Worm (Caenorhabditis elegans) whole organism, young adult: ENCODE results near the gene dnj-3.

Source experiments
- B0019.2 ChIP-seq: fragments of 200-800 bp; sonication (Bioruptor generic); conservative IDR thresholded peaks from 2 replicates; pipeline ENCODE4 v1.3.6; 2022; ENCODE audit warnings: missing genetic modification reagents, missing genetic modification characterization, missing compliant biosample characterization
- B0261.1 ChIP-seq: sonication (generic microtip); optimal IDR thresholded peaks from 2 replicates; lab custom pipeline; 2016; ENCODE audit warnings: mild to moderate bottlenecking, missing genetic modification characterization, moderate library complexity, missing compliant biosample characterization
- B0336.3 ChIP-seq: fragments of 200-800 bp; sonication (Bioruptor generic); IDR thresholded peaks from 2 replicates; pipeline ENCODE4 v1.3.6; 2022; ENCODE audit warnings: missing genetic modification characterization, missing compliant biosample characterization
- C06A6.2 ChIP-seq: fragments of 200-800 bp; sonication (Bioruptor generic); conservative IDR thresholded peaks from 2 replicates; pipeline ENCODE4 v1.3.6; 2022; ENCODE audit warnings: missing genetic modification characterization, missing compliant biosample characterization
- D2030.7 ChIP-seq: fragments of 200-800 bp; sonication (Bioruptor generic); IDR thresholded peaks from 2 replicates; pipeline ENCODE4 v1.3.6; 2022; ENCODE audit warnings: missing genetic modification reagents, missing genetic modification characterization, missing compliant biosample characterization
- F33H1.4 ChIP-seq: fragments of 200-800 bp; sonication (Bioruptor generic); IDR thresholded peaks from 2 replicates; pipeline ENCODE4 v1.3.6; 2022; ENCODE audit warnings: missing genetic modification reagents, missing genetic modification characterization, missing compliant biosample characterization
- F52B5.7 ChIP-seq: sonication (generic microtip); optimal IDR thresholded peaks from 2 replicates; lab custom pipeline; 2016; ENCODE audit warnings: mild to moderate bottlenecking, missing genetic modification characterization, missing compliant biosample characterization
- F57A8.1 ChIP-seq: fragments of 200-800 bp; sonication (Bioruptor generic); optimal IDR thresholded peaks from 2 replicates; lab custom pipeline; 2018; ENCODE audit warnings: mild to moderate bottlenecking, missing genetic modification characterization, moderate library complexity, missing compliant biosample characterization
- K11D2.4 ChIP-seq: fragments of 200-800 bp; sonication (Bioruptor generic); IDR thresholded peaks from 2 replicates; pipeline ENCODE4 v1.3.6; 2022; ENCODE audit warnings: missing genetic modification reagents, missing genetic modification characterization, missing compliant biosample characterization
- K12H6.12 ChIP-seq: fragments of 200-800 bp; sonication (Bioruptor generic); optimal IDR thresholded peaks from 2 replicates; lab custom pipeline; 2018; ENCODE audit warnings: mild to moderate bottlenecking, missing genetic modification characterization, missing compliant biosample characterization
- T26A5.8 ChIP-seq: sonication (generic microtip); optimal IDR thresholded peaks from 2 replicates; lab custom pipeline; 2016; ENCODE audit warnings: missing genetic modification characterization, missing compliant biosample characterization
- Y53F4B.3 ChIP-seq: fragments of 200-800 bp; sonication (Bioruptor generic); IDR thresholded peaks from 2 replicates; pipeline ENCODE4 v1.3.6; 2022; ENCODE audit warnings: missing genetic modification reagents, missing genetic modification characterization, missing compliant biosample characterization
- Y53G8AR.9 ChIP-seq: fragments of 200-800 bp; sonication (Bioruptor generic); conservative IDR thresholded peaks from 2 replicates; pipeline ENCODE4 v1.3.6; 2022; ENCODE audit warnings: missing genetic modification reagents, missing genetic modification characterization, missing compliant biosample characterization
- Y79H2A.3 ChIP-seq: fragments of 200-800 bp; sonication (Bioruptor generic); conservative IDR thresholded peaks from 2 replicates; pipeline ENCODE4 v1.3.6; 2022; ENCODE audit warnings: missing genetic modification reagents, missing genetic modification characterization, missing compliant biosample characterization
- ama-1 ChIP-seq, 3 experiments: fragments of 150-350 bp in 1 of 3; sonication (generic microtip) in 2 of 3; optimal IDR thresholded peaks; 2 replicates each; lab custom pipeline; 2014 to 2018; ENCODE audit warnings: missing biosample characterization in 2 of 3, missing genetic modification characterization in 2 of 3, missing genetic modification reagents in 2 of 3
- bed-2 ChIP-seq: fragments of 200-800 bp; sonication (Bioruptor generic); IDR thresholded peaks from 2 replicates; pipeline ENCODE4 v1.3.6; 2022; ENCODE audit warnings: missing genetic modification reagents, missing genetic modification characterization, missing compliant biosample characterization
- cebp-1 ChIP-seq, 2 experiments: fragments of 200-800 bp in 1 of 2; sonication (Bioruptor generic) in 1 of 2; sonication (generic microtip) in 1 of 2; IDR thresholded peaks in 1 of 2; optimal IDR thresholded peaks in 1 of 2; 2 replicates each; pipeline versions ENCODE4 v1.3.6 to Lab custom; 2017 to 2022; ENCODE audit warnings: missing compliant biosample characterization in 2 of 2, missing genetic modification characterization in 2 of 2, mild to moderate bottlenecking in 1 of 2, missing genetic modification reagents in 1 of 2, moderate library complexity in 1 of 2
- ceh-27 ChIP-seq: fragments of 200-800 bp; sonication (Bioruptor generic); optimal IDR thresholded peaks from 2 replicates; lab custom pipeline; 2018; ENCODE audit warnings: mild to moderate bottlenecking, missing genetic modification characterization, moderate library complexity, missing compliant biosample characterization
- ceh-40 ChIP-seq: fragments of 200-800 bp; sonication (Bioruptor generic); IDR thresholded peaks from 2 replicates; pipeline ENCODE4 v1.3.6; 2022; ENCODE audit warnings: missing genetic modification characterization, missing compliant biosample characterization
- ceh-79 ChIP-seq: sonication (generic microtip); optimal IDR thresholded peaks from 2 replicates; lab custom pipeline; 2017; ENCODE audit warnings: mild to moderate bottlenecking, missing genetic modification characterization, missing compliant biosample characterization
- die-1 ChIP-seq: sonication (generic microtip); optimal IDR thresholded peaks from 2 replicates; lab custom pipeline; 2016; ENCODE audit warnings: missing genotype, mild to moderate bottlenecking, missing genetic modification characterization, missing compliant biosample characterization
- dox-1 ChIP-seq: fragments of 200-800 bp; sonication (Bioruptor generic); IDR thresholded peaks from 2 replicates; pipeline ENCODE4 v1.3.6; 2022; ENCODE audit warnings: missing genetic modification reagents, missing genetic modification characterization, missing compliant biosample characterization
- dpff-1 ChIP-seq: sonication (generic microtip); optimal IDR thresholded peaks from 2 replicates; lab custom pipeline; 2017; ENCODE audit warnings: mild to moderate bottlenecking, missing genetic modification characterization, missing compliant biosample characterization
- egl-44 ChIP-seq: fragments of 200-800 bp; sonication (Bioruptor generic); IDR thresholded peaks from 2 replicates; pipeline ENCODE4 v1.3.6; 2022; ENCODE audit warnings: missing genetic modification reagents, missing genetic modification characterization, missing compliant biosample characterization
- ets-4 ChIP-seq: fragments of 200-800 bp; sonication (Bioruptor generic); optimal IDR thresholded peaks from 2 replicates; lab custom pipeline; 2018; ENCODE audit warnings: mild to moderate bottlenecking, missing genetic modification characterization, missing compliant biosample characterization
- him-1 ChIP-seq: sonication (generic microtip); optimal IDR thresholded peaks from 2 replicates; lab custom pipeline; 2016; ENCODE audit warnings: missing genotype, missing genetic modification reagents, missing genetic modification characterization, missing compliant biosample characterization
- hmg-1.2 ChIP-seq: fragments of 200-800 bp; sonication (Bioruptor generic); IDR thresholded peaks from 2 replicates; pipeline ENCODE4 v1.3.6; 2022; ENCODE audit warnings: missing genetic modification reagents, missing genetic modification characterization, missing compliant biosample characterization
- hmg-20 ChIP-seq: fragments of 200-800 bp; sonication (Bioruptor generic); IDR thresholded peaks from 2 replicates; pipeline ENCODE4 v1.3.6; 2022; ENCODE audit warnings: missing genetic modification reagents, missing genetic modification characterization, missing compliant biosample characterization
- hrde-1 ChIP-seq: sonication (generic microtip); optimal IDR thresholded peaks from 2 replicates; lab custom pipeline; 2016; ENCODE audit warnings: missing genetic modification characterization, mild to moderate bottlenecking, missing compliant biosample characterization, moderate library complexity, missing genotype, missing genetic modification reagents, borderline replicate concordance
- let-607 ChIP-seq, 2 experiments: fragments of 200-800 bp in 1 of 2; sonication (Bioruptor generic) in 1 of 2; sonication (generic microtip) in 1 of 2; optimal IDR thresholded peaks; 2 replicates each; lab custom pipeline; 2016 to 2018; ENCODE audit warnings: mild to moderate bottlenecking in 2 of 2, missing compliant biosample characterization in 2 of 2, missing genetic modification characterization in 2 of 2, moderate library complexity in 2 of 2, missing genotype in 1 of 2
- lin-35 ChIP-seq, 3 experiments: fragments of 150-350 bp in 2 of 3; sonication (generic microtip) in 1 of 3; optimal IDR thresholded peaks; 2 replicates each; lab custom pipeline; 2014 to 2018; ENCODE audit warnings: missing biosample characterization in 3 of 3, missing genetic modification characterization in 3 of 3, missing genetic modification reagents in 3 of 3
- lir-1 ChIP-seq: fragments of 200-800 bp; sonication (Bioruptor generic); conservative IDR thresholded peaks from 2 replicates; pipeline ENCODE4 v1.3.6; 2022; ENCODE audit warnings: missing genetic modification reagents, missing genetic modification characterization, missing compliant biosample characterization
- lsy-27 ChIP-seq: sonication (generic microtip); optimal IDR thresholded peaks from 2 replicates; lab custom pipeline; 2017; ENCODE audit warnings: missing genetic modification characterization, mild to moderate bottlenecking, missing compliant biosample characterization, antibody characterized with exemption, missing genotype, borderline replicate concordance; ENCODE audit not compliant: insufficient read depth
- madf-10 ChIP-seq: sonication (generic microtip); optimal IDR thresholded peaks from 2 replicates; lab custom pipeline; 2016; ENCODE audit warnings: mild to moderate bottlenecking, missing genetic modification characterization, missing compliant biosample characterization
- madf-3 ChIP-seq: fragments of 200-800 bp; sonication (Bioruptor generic); IDR thresholded peaks from 2 replicates; pipeline ENCODE4 v1.3.6; 2022; ENCODE audit warnings: missing genetic modification reagents, missing genetic modification characterization, missing compliant biosample characterization
- madf-6 ChIP-seq: fragments of 200-800 bp; sonication (Bioruptor generic); IDR thresholded peaks from 2 replicates; pipeline ENCODE4 v1.3.6; 2022; ENCODE audit warnings: missing genetic modification reagents, missing genetic modification characterization, missing compliant biosample characterization
- madf-8 ChIP-seq: fragments of 200-800 bp; sonication (Bioruptor generic); conservative IDR thresholded peaks from 2 replicates; pipeline ENCODE4 v1.3.6; 2022; ENCODE audit warnings: missing genetic modification reagents, missing genetic modification characterization, missing compliant biosample characterization
- nhr-27 ChIP-seq: fragments of 200-800 bp; sonication (Bioruptor generic); optimal IDR thresholded peaks from 2 replicates; lab custom pipeline; 2018; ENCODE audit warnings: mild to moderate bottlenecking, missing genetic modification characterization, moderate library complexity, missing compliant biosample characterization
- nhr-80 ChIP-seq: sonication (generic microtip); optimal IDR thresholded peaks from 2 replicates; lab custom pipeline; 2016; ENCODE audit warnings: missing genetic modification characterization, missing compliant biosample characterization
- rec-8 ChIP-seq, 2 experiments: sonication (generic microtip); optimal IDR thresholded peaks; 2 replicates each; lab custom pipeline; 2016; ENCODE audit warnings: mild to moderate bottlenecking in 2 of 2, missing genetic modification characterization in 2 of 2, missing genetic modification reagents in 2 of 2, missing genotype in 2 of 2, missing biosample characterization in 1 of 2, missing compliant biosample characterization in 1 of 2, moderate library complexity in 1 of 2
- rpc-1 ChIP-seq, 2 experiments: fragments of 150-350 bp in 1 of 2; sonication (generic microtip) in 1 of 2; optimal IDR thresholded peaks; 2 replicates each; lab custom pipeline; 2014 to 2018; ENCODE audit warnings: missing biosample characterization in 1 of 2, missing genetic modification characterization in 1 of 2, missing genetic modification reagents in 1 of 2, missing genotype in 1 of 2
- sptf-2 ChIP-seq: fragments of 200-800 bp; sonication (Bioruptor generic); optimal IDR thresholded peaks from 2 replicates; lab custom pipeline; 2018; ENCODE audit warnings: mild to moderate bottlenecking, missing genetic modification characterization, missing compliant biosample characterization
- unc-62 ChIP-seq: fragments of 150-350 bp; optimal IDR thresholded peaks from 2 replicates; lab custom pipeline; 2014; ENCODE audit warnings: missing biosample characterization, missing genetic modification reagents, missing genetic modification characterization
- zim-3 ChIP-seq: sonication (generic microtip); optimal IDR thresholded peaks from 2 replicates; lab custom pipeline; 2017; ENCODE audit warnings: mild to moderate bottlenecking, missing genetic modification characterization, moderate library complexity, missing compliant biosample characterization
- ztf-25 ChIP-seq: fragments of 200-800 bp; sonication (Bioruptor generic); IDR thresholded peaks from 2 replicates; pipeline ENCODE4 v1.3.6; 2022; ENCODE audit warnings: missing genetic modification reagents, missing genetic modification characterization, missing compliant biosample characterization
- ztf-28 ChIP-seq: fragments of 200-800 bp; sonication (Bioruptor generic); IDR thresholded peaks from 2 replicates; pipeline ENCODE4 v1.3.6; 2022; ENCODE audit warnings: missing genetic modification reagents, missing genetic modification characterization, missing compliant biosample characterization

Gene dnj-3

DNA sequence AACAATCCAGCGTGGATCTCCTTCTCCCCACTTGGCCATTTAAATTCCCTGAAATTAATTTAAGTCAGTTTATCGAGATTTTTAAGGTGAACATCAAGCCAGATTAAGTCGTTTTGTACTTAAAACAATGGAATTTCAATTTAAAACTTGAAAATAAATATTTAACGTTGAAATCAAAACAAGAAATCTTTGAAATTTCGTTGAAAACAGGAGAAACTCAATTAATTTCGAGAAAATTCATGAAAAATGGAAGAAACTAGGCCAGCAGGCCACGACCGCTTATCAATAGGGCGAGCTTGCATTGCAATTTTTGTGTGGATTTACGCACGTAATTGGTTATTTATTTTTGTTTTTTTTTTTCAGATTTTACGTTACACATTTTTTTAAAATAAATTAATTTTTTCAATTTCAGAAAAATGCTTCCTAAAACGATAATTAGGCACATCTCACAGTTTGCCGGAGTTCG lies 16.9 kb downstream of the dnj-3 start, which contains the start of the genes ahsa-1 and C01G10.7 (continued):
- TF ChIP-seq Y79H2A.3 (GFP tag; lab: Robert Waterston, UW) (peak; percentile 77), sptf-2 (peak; percentile 41), T26A5.8 (tag; lab: Kevin White, UChicago) (no peak), Y53G8AR.9 (GFP tag; lab: Robert Waterston, UW) (peak; percentile 76; the same call in 1 of the 2 replicates), lsy-27 (tag; lab: Kevin White, UChicago) (no peak), K11D2.4 (GFP tag; lab: Robert Waterston, UW) (0 out of 2 replicates have a peak, but pooled peaks have one; percentile 55), F52B5.7 (tag; lab: Kevin White, UChicago) (no peak), B0336.3 (GFP tag; lab: Robert Waterston, UW) (no peak), nhr-27 (tag; lab: Kevin White, UChicago) (no peak), rec-8 (tag; optimal IDR thresholded peaks at IDR 0.05; lab: Kevin White, UChicago) (peak; percentile 74 to 82), ceh-40 (GFP tag; lab: Robert Waterston, UW) (no peak), K12H6.12 (tag; lab: Kevin White, UChicago) (peak; percentile 70), lir-1 (GFP tag; lab: Robert Waterston, UW) (peak; percentile 82), madf-8 (GFP tag; lab: Robert Waterston, UW) (peak; percentile 74), die-1 (tag; lab: Kevin White, UChicago) (no peak), ama-1 (optimal IDR thresholded peaks at IDR 0.05; lab: Kevin White, UChicago) (no peak), ama-1 (GFP tag; optimal IDR thresholded peaks at IDR 0.05; lab: Kevin White, UChicago) (no peak), him-1 (tag; lab: Kevin White, UChicago) (peak; percentile 26), ztf-25 (GFP tag; lab: Robert Waterston, UW) (peak; percentile 71; the same call in 1 of the 2 replicates), cebp-1 (GFP tag; IDR thresholded peaks at IDR 0.05; lab: Robert Waterston, UW) (peak; percentile 72; the same call in 1 of the 2 replicates), cebp-1 (tag; optimal IDR thresholded peaks at IDR 0.05; lab: Kevin White, UChicago) (no peak), D2030.7 (GFP tag; lab: Robert Waterston, UW) (peak; percentile 88), B0261.1 (tag; lab: Kevin White, UChicago) (peak; percentile 37), C06A6.2 (no peak), zim-3 (tag; lab: Kevin White, UChicago) (no peak), bed-2 (GFP tag; lab: Robert Waterston, UW) (peak; percentile 94), unc-62 (GFP tag; lab: Kevin White, UChicago) (no peak), F57A8.1 (no peak), F33H1.4 (GFP tag; lab: Robert Waterston, UW) (peak; percentile 70), nhr-80 (tag; lab: Kevin White, UChicago) (peak; percentile 49), Y53F4B.3 (GFP tag; lab: Robert Waterston, UW) (no peak), ceh-27 (peak; percentile 92), ztf-28 (GFP tag; lab: Robert Waterston, UW) (peak; percentile 93), egl-44 (GFP tag; lab: Robert Waterston, UW) (peak; percentile 80), hmg-20 (GFP tag; lab: Robert Waterston, UW) (no peak), hmg-1.2 (peak; percentile 51; the same call in 1 of the 2 replicates), madf-6 (GFP tag; lab: Robert Waterston, UW) (peak; percentile 79), madf-3 (GFP tag; lab: Robert Waterston, UW) (no peak), hrde-1 (tag; lab: Kevin White, UChicago) (peak; percentile 23), madf-10 (tag; lab: Kevin White, UChicago) (peak; percentile 87), let-607 (tag; optimal IDR thresholded peaks at IDR 0.05; lab: Kevin White, UChicago) (peak in 1 of 2 experiments; percentile 77), dpff-1 (tag; lab: Kevin White, UChicago) (no peak), B0019.2 (GFP tag; lab: Robert Waterston, UW) (peak; percentile 82; the same call in 1 of the 2 replicates), rpc-1 (optimal IDR thresholded peaks at IDR 0.05; lab: Kevin White, UChicago) (peak; percentile 31), rpc-1 (tag; optimal IDR thresholded peaks at IDR 0.05; lab: Kevin White, UChicago) (no peak), ceh-79 (tag; lab: Kevin White, UChicago) (peak; percentile 13), lin-35 (GFP tag; optimal IDR thresholded peaks at IDR 0.05; lab: Kevin White, UChicago) (no peak), dox-1 (peak; percentile 93), ets-4 (GFP tag; lab: Kevin White, UChicago) (no peak)
